Fruit fly (Drosophila melanogaster) whole organism, embryonic: ENCODE data around the gene VhaAC39-1.
A peak's percentile ranks its signal among the peaks of the same experiment; 100 is the strongest.

Experiments used
- Abd-B ChIP-seq: fragments of 200-800 bp; sonication (Bioruptor generic); optimal IDR thresholded peaks from 2 replicates; lab custom pipeline; 2018; ENCODE audit warnings: missing biosample characterization, mild to moderate bottlenecking, missing genetic modification characterization, moderate library complexity
- Adf1 ChIP-seq: fragments of 200-800 bp; sonication (Bioruptor generic); IDR thresholded peaks from 2 replicates; pipeline ENCODE4 v1.3.6; 2022; ENCODE audit warnings: missing biosample characterization, missing genetic modification characterization
- Bdp1 ChIP-seq: fragments of 200-800 bp; sonication (Bioruptor generic); optimal IDR thresholded peaks from 3 replicates; lab custom pipeline; 2016; ENCODE audit warnings: missing biosample characterization, missing genetic modification characterization
- CG12071 ChIP-seq: fragments of 200-800 bp; sonication (Bioruptor generic); optimal IDR thresholded peaks from 3 replicates; lab custom pipeline; 2018; ENCODE audit warnings: missing biosample characterization, mild to moderate bottlenecking, missing genetic modification characterization
- CG1233 ChIP-seq: fragments of 200-800 bp; sonication (Bioruptor generic); optimal IDR thresholded peaks from 4 replicates; lab custom pipeline; 2018; ENCODE audit warnings: missing biosample characterization, mild to moderate bottlenecking, missing genetic modification characterization
- CG12769 ChIP-seq: fragments of 200-800 bp; sonication (Bioruptor generic); optimal IDR thresholded peaks from 2 replicates; lab custom pipeline; 2019; ENCODE audit warnings: missing biosample characterization, mild to moderate bottlenecking, missing genetic modification characterization, moderate library complexity
- CG14667 ChIP-seq: fragments of 200-800 bp; sonication (Bioruptor generic); IDR thresholded peaks from 2 replicates; pipeline ENCODE4 v1.3.6; 2022; ENCODE audit warnings: missing biosample characterization, missing genetic modification characterization
- CG15479 ChIP-seq: fragments of 200-800 bp; sonication (Bioruptor generic); optimal IDR thresholded peaks from 3 replicates; lab custom pipeline; 2019; ENCODE audit warnings: missing biosample characterization, mild to moderate bottlenecking, missing genetic modification characterization, moderate library complexity
- CG15696 ChIP-seq: fragments of 200-800 bp; sonication (Bioruptor generic); optimal IDR thresholded peaks from 2 replicates; lab custom pipeline; 2019; ENCODE audit warnings: missing biosample characterization, mild to moderate bottlenecking, missing genetic modification characterization, moderate library complexity
- CG16863 ChIP-seq: fragments of 200-800 bp; sonication (Bioruptor generic); optimal IDR thresholded peaks from 3 replicates; lab custom pipeline; 2016; ENCODE audit warnings: missing biosample characterization, missing genetic modification characterization
- CG18262 ChIP-seq: fragments of 200-800 bp; optimal IDR thresholded peaks from 3 replicates; lab custom pipeline; 2019; ENCODE audit warnings: missing biosample characterization, mild to moderate bottlenecking, missing genetic modification characterization, moderate library complexity
- CG2199 ChIP-seq: fragments of 200-800 bp; sonication (Bioruptor generic); IDR thresholded peaks from 3 replicates; pipeline ENCODE4 v1.3.6; 2022; ENCODE audit warnings: missing biosample characterization, missing genetic modification characterization
- CG2678 ChIP-seq: fragments of 200-800 bp; sonication (Bioruptor generic); optimal IDR thresholded peaks from 3 replicates; lab custom pipeline; 2019; ENCODE audit warnings: missing biosample characterization, mild to moderate bottlenecking, missing genetic modification characterization, moderate library complexity
- CG2889 ChIP-seq: fragments of 200-800 bp; sonication (Bioruptor generic); IDR thresholded peaks from 3 replicates; pipeline ENCODE4 v1.3.6; 2022; ENCODE audit warnings: missing biosample characterization, missing genetic modification characterization
- CG32767 ChIP-seq: fragments of 200-800 bp; sonication (Bioruptor generic); IDR thresholded peaks from 2 replicates; pipeline ENCODE4 v1.3.6; 2022; ENCODE audit warnings: missing biosample characterization, missing genetic modification characterization
- CG5953 ChIP-seq: fragments of 200-800 bp; sonication (Bioruptor generic); IDR thresholded peaks from 2 replicates; pipeline ENCODE4 v1.3.6; 2022; ENCODE audit warnings: missing biosample characterization, missing genetic modification characterization
- CG6854 ChIP-seq: fragments of 200-800 bp; sonication (Bioruptor generic); optimal IDR thresholded peaks from 3 replicates; lab custom pipeline; 2017; ENCODE audit warnings: missing biosample characterization, mild to moderate bottlenecking, missing genetic modification characterization
- CG8290 ChIP-seq, 3 experiments: fragments of 200-800 bp; sonication (Bioruptor generic); optimal IDR thresholded peaks; 2 replicates each; lab custom pipeline; 2016 to 2019; ENCODE audit warnings: missing biosample characterization in 3 of 3, missing genetic modification characterization in 3 of 3, mild to moderate bottlenecking in 2 of 3, moderate library complexity in 1 of 3
- CG9876 ChIP-seq: fragments of 200-800 bp; sonication (Bioruptor generic); optimal IDR thresholded peaks from 2 replicates; lab custom pipeline; 2016; ENCODE audit warnings: missing biosample characterization, missing genetic modification characterization
- Camta ChIP-seq: fragments of 200-800 bp; sonication (Bioruptor generic); optimal IDR thresholded peaks from 2 replicates; lab custom pipeline; 2016; ENCODE audit warnings: missing biosample characterization, missing genetic modification characterization
- Dll ChIP-seq: fragments of 200-800 bp; sonication (Bioruptor generic); IDR thresholded peaks from 4 replicates; pipeline ENCODE4 v1.3.6; 2022; ENCODE audit warnings: missing biosample characterization, missing genetic modification characterization; ENCODE audit not compliant: partially characterized antibody
- Eip74EF ChIP-seq, 2 experiments: fragments of 200-800 bp in 1 of 2; fragments of >200 bp in 1 of 2; sonication (Bioruptor generic) in 1 of 2; optimal IDR thresholded peaks; 2 replicates each; lab custom pipeline; 2017 to 2019; ENCODE audit warnings: missing biosample characterization in 2 of 2, missing genetic modification characterization in 2 of 2, mild to moderate bottlenecking in 1 of 2, moderate library complexity in 1 of 2
- H15 ChIP-seq: fragments of 200-800 bp; sonication (Bioruptor generic); IDR thresholded peaks from 3 replicates; pipeline ENCODE4 v1.3.6; 2022; ENCODE audit warnings: missing biosample characterization, missing genetic modification characterization
- HLHmδ ChIP-seq: fragments of 200-800 bp; sonication (Bioruptor generic); optimal IDR thresholded peaks from 2 replicates; lab custom pipeline; 2018; ENCODE audit warnings: missing biosample characterization, mild to moderate bottlenecking, missing genetic modification characterization, moderate library complexity
- HmgD ChIP-seq: fragments of 200-800 bp; sonication (Bioruptor generic); optimal IDR thresholded peaks from 3 replicates; lab custom pipeline; 2016; ENCODE audit warnings: missing biosample characterization, missing genetic modification characterization
- Hsf ChIP-seq: fragments of 200-800 bp; sonication (Bioruptor generic); optimal IDR thresholded peaks from 3 replicates; lab custom pipeline; 2016; ENCODE audit warnings: missing biosample characterization, missing genetic modification characterization
- MBD-R2 ChIP-seq: fragments of 200-800 bp; sonication (Bioruptor generic); IDR thresholded peaks from 2 replicates; pipeline ENCODE4 v1.3.6; 2022; ENCODE audit warnings: missing biosample characterization, missing genetic modification characterization
- Max ChIP-seq: fragments of 200-800 bp; sonication (Bioruptor generic); optimal IDR thresholded peaks from 2 replicates; lab custom pipeline; 2016; ENCODE audit warnings: missing biosample characterization, mild to moderate bottlenecking, missing genetic modification characterization
- Scr ChIP-seq: fragments of 200-800 bp; sonication (Bioruptor generic); IDR thresholded peaks from 2 replicates; pipeline ENCODE4 v1.3.6; 2022; ENCODE audit warnings: missing biosample characterization, missing genetic modification characterization; ENCODE audit not compliant: partially characterized antibody
- chif ChIP-seq, 2 experiments: fragments of 200-800 bp; sonication (Bioruptor generic); optimal IDR thresholded peaks; 3 replicates each; lab custom pipeline; 2016; ENCODE audit warnings: missing biosample characterization in 2 of 2, missing genetic modification characterization in 2 of 2
- crol ChIP-seq: fragments of 200-800 bp; sonication (Bioruptor generic); IDR thresholded peaks from 2 replicates; pipeline ENCODE4 v1.3.6; 2022; ENCODE audit warnings: missing biosample characterization, missing genetic modification characterization
- emc ChIP-seq: fragments of 200-800 bp; sonication (Bioruptor generic); optimal IDR thresholded peaks from 2 replicates; lab custom pipeline; 2016; ENCODE audit warnings: missing biosample characterization, missing genetic modification characterization
- fd96Cb ChIP-seq: fragments of 200-800 bp; sonication (Bioruptor generic); optimal IDR thresholded peaks from 2 replicates; lab custom pipeline; 2018; ENCODE audit warnings: missing biosample characterization, mild to moderate bottlenecking, missing genetic modification characterization, moderate library complexity
- her ChIP-seq: fragments of 200-800 bp; sonication (Bioruptor generic); optimal IDR thresholded peaks from 2 replicates; lab custom pipeline; 2016; ENCODE audit warnings: missing biosample characterization, missing genetic modification characterization
- hkb ChIP-seq, 2 experiments: fragments of 200-800 bp in 1 of 2; fragments of >200 bp in 1 of 2; sonication (Bioruptor generic) in 1 of 2; IDR thresholded peaks in 1 of 2; optimal IDR thresholded peaks in 1 of 2; 2 replicates each; pipeline versions ENCODE4 v1.3.6 to Lab custom; 2017 to 2022; ENCODE audit warnings: missing biosample characterization in 1 of 2, missing genetic modification characterization in 1 of 2
- lbe ChIP-seq: fragments of 200-800 bp; sonication (Bioruptor generic); optimal IDR thresholded peaks from 2 replicates; lab custom pipeline; 2016; ENCODE audit warnings: missing biosample characterization, mild to moderate bottlenecking, missing genetic modification characterization
- lmd ChIP-seq: fragments of 200-800 bp; sonication (Bioruptor generic); IDR thresholded peaks from 2 replicates; pipeline ENCODE4 v1.3.6; 2022; ENCODE audit warnings: missing biosample characterization, missing genetic modification characterization
- onecut ChIP-seq: fragments of 200-800 bp; sonication (Bioruptor generic); IDR thresholded peaks from 2 replicates; pipeline ENCODE4 v1.3.6; 2022; ENCODE audit warnings: missing biosample characterization, missing genetic modification characterization
- p53 ChIP-seq: fragments of 200-800 bp; sonication (Bioruptor generic); optimal IDR thresholded peaks from 2 replicates; lab custom pipeline; 2016; ENCODE audit warnings: missing biosample characterization, missing genetic modification characterization
- peb ChIP-seq: fragments of 200-800 bp; sonication (Bioruptor generic); IDR thresholded peaks from 2 replicates; pipeline ENCODE4 v1.3.6; 2022; ENCODE audit warnings: missing biosample characterization, missing genetic modification characterization
- pho ChIP-seq: fragments of 200-800 bp; sonication (Bioruptor generic); optimal IDR thresholded peaks from 2 replicates; lab custom pipeline; 2016; ENCODE audit warnings: missing biosample characterization, missing genetic modification characterization
- sens ChIP-seq: fragments of 200-800 bp; sonication (Bioruptor generic); peaks from one replicate; lab custom pipeline; 2016; ENCODE audit warnings: missing biosample characterization, missing genetic modification characterization
- slou ChIP-seq: fragments of 200-800 bp; sonication (Bioruptor generic); optimal IDR thresholded peaks from 3 replicates; lab custom pipeline; 2016; ENCODE audit warnings: missing biosample characterization, missing genetic modification characterization
- so ChIP-seq: fragments of 200-800 bp; sonication (Bioruptor generic); IDR thresholded peaks from 3 replicates; pipeline ENCODE4 v1.3.6; 2022; ENCODE audit warnings: missing biosample characterization, missing genetic modification characterization
- sr ChIP-seq: fragments of 200-800 bp; sonication (Bioruptor generic); IDR thresholded peaks from 3 replicates; pipeline ENCODE4 v1.3.6; 2022; ENCODE audit warnings: missing biosample characterization, missing genetic modification characterization
- stc ChIP-seq: fragments of 200-800 bp; sonication (Bioruptor generic); IDR thresholded peaks from 2 replicates; pipeline ENCODE4 v1.3.6; 2022; ENCODE audit warnings: missing biosample characterization, missing genetic modification characterization
- tin ChIP-seq: fragments of 200-800 bp; sonication (Bioruptor generic); optimal IDR thresholded peaks from 3 replicates; lab custom pipeline; 2016; ENCODE audit warnings: missing biosample characterization, missing genetic modification characterization
- tx ChIP-seq: fragments of 200-800 bp; sonication (Bioruptor generic); optimal IDR thresholded peaks from 2 replicates; lab custom pipeline; 2016; ENCODE audit warnings: missing biosample characterization, missing genetic modification characterization
- unc-4 ChIP-seq: fragments of 200-800 bp; sonication (Bioruptor generic); IDR thresholded peaks from 2 replicates; pipeline ENCODE4 v1.3.6; 2022; ENCODE audit warnings: missing biosample characterization, missing genetic modification characterization; ENCODE audit not compliant: partially characterized antibody
- zfh1 ChIP-seq: fragments of 200-800 bp; sonication (Bioruptor generic); IDR thresholded peaks from 3 replicates; pipeline ENCODE4 v1.3.6; 2022; ENCODE audit warnings: missing biosample characterization, missing genetic modification characterization

The VhaAC39-1 gene

DNA sequence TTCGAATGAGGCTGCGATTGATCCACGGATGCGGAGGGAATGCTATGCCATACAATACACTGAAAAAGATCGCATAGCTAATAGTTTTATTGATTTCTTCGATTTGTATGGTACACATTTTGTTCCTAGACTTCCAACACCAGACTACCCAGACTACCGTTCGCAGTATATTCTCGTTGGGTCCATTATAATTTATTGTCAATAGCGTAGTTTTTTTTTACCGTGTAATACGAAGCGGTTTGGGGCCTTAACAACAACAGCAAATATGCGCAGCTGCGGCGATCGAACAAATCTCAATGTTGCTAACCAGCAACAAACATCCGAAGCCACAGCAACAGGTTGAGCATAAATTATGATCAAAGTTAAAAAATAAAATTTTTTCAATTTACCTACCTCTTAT, 41.9 kb upstream of the VhaAC39-1 start (continued):
- TF ChIP-seq Scr (GFP tag; lab: Robert Waterston, UW) = no peak
- TF ChIP-seq CG2889 (GFP tag; lab: Robert Waterston, UW) = 0 out of 3 replicates have a peak, but pooled peaks have one; percentile 19
- TF ChIP-seq so = peak; percentile 75
- peak; percentile 66 for TF ChIP-seq Max (GFP tag; lab: Kevin White, UChicago)
- TF ChIP-seq zfh1 (GFP tag; lab: Robert Waterston, UW) = peak; percentile 79
- peak; percentile 64 for TF ChIP-seq CG14667
- TF ChIP-seq emc (GFP tag; lab: Kevin White, UChicago) = peak; percentile 45
- peak; percentile 40 for TF ChIP-seq MBD-R2 (GFP tag; lab: Robert Waterston, UW)
- no peak for TF ChIP-seq Dll (GFP tag; lab: Robert Waterston, UW)
- TF ChIP-seq HmgD (GFP tag; lab: Kevin White, UChicago) = peak; percentile 14
- peak; percentile 74 for TF ChIP-seq CG15696 (tag; lab: Kevin White, UChicago)
- TF ChIP-seq Abd-B = peak; percentile 67
- TF ChIP-seq CG12769 = peak; percentile 89
- TF ChIP-seq CG15479 (GFP tag; lab: Kevin White, UChicago) = no peak
- peak; percentile 78 for TF ChIP-seq CG18262 (tag; lab: Kevin White, UChicago)
- no peak for TF ChIP-seq lbe (GFP tag; lab: Kevin White, UChicago)
- TF ChIP-seq slou = peak; percentile 36
- no peak for TF ChIP-seq HLHmδ (GFP tag; lab: Kevin White, UChicago)
- TF ChIP-seq Camta (GFP tag; lab: Kevin White, UChicago) = peak; percentile 58
- peak; percentile 10 for TF ChIP-seq CG8290 (GFP tag; optimal IDR thresholded peaks at IDR 0.05; lab: Kevin White, UChicago)
- peak; percentile 26 to 85 for TF ChIP-seq CG8290 (tag; optimal IDR thresholded peaks at IDR 0.05; lab: Kevin White, UChicago)
- TF ChIP-seq CG9876 = peak; percentile 61
- peak; percentile 68 for TF ChIP-seq CG5953 (GFP tag; lab: Robert Waterston, UW)
- TF ChIP-seq tin (GFP tag; lab: Kevin White, UChicago) = peak; percentile 82
- peak; percentile 81 for TF ChIP-seq CG16863 (GFP tag; lab: Kevin White, UChicago)
- TF ChIP-seq Hsf = peak; percentile 81
- peak; percentile 40; the same call in 1 of the 2 replicates for TF ChIP-seq peb (GFP tag; lab: Robert Waterston, UW)
- peak; percentile 88 for TF ChIP-seq CG2678 (tag; lab: Kevin White, UChicago)
- TF ChIP-seq chif (GFP tag; optimal IDR thresholded peaks at IDR 0.05; lab: Kevin White, UChicago) = peak; percentile 69 to 78
- peak; percentile 78 for TF ChIP-seq CG1233 (GFP tag; lab: Kevin White, UChicago)
- no peak for TF ChIP-seq unc-4 (GFP tag; lab: Robert Waterston, UW)
- peak; percentile 76 for TF ChIP-seq fd96Cb (tag; lab: Kevin White, UChicago)
- no peak; the same call in 2 of the 3 replicates for TF ChIP-seq CG2199 (GFP tag; lab: Robert Waterston, UW)
- peak; percentile 67 for TF ChIP-seq pho (GFP tag; lab: Kevin White, UChicago)
- peak; percentile 85 for TF ChIP-seq CG12071 (GFP tag; lab: Kevin White, UChicago)
- no peak for TF ChIP-seq crol (GFP tag; lab: Robert Waterston, UW)
- peak; percentile 96 for TF ChIP-seq sens (GFP tag; lab: Kevin White, UChicago)
- TF ChIP-seq hkb (optimal IDR thresholded peaks at IDR 0.05; lab: Kevin White, UChicago) = no peak
- peak; percentile 85 for TF ChIP-seq hkb (GFP tag; IDR thresholded peaks at IDR 0.05; lab: Robert Waterston, UW)
- TF ChIP-seq stc = peak; percentile 79
- TF ChIP-seq her (GFP tag; lab: Kevin White, UChicago) = peak; percentile 80
- peak; percentile 65 for TF ChIP-seq CG32767 (GFP tag; lab: Robert Waterston, UW)
- TF ChIP-seq Bdp1 = peak; percentile 46
- peak; percentile 57 for TF ChIP-seq CG6854 (GFP tag; lab: Kevin White, UChicago)
- TF ChIP-seq Adf1 (GFP tag; lab: Robert Waterston, UW) = peak; percentile 17
- TF ChIP-seq onecut (GFP tag; lab: Robert Waterston, UW) = peak; percentile 78
- peak; percentile 81 for TF ChIP-seq lmd (GFP tag; lab: Robert Waterston, UW)
- TF ChIP-seq H15 (GFP tag; lab: Robert Waterston, UW) = peak; percentile 63; the same call in 2 of the 3 replicates
- peak in 1 of 2 experiments; percentile 72 for TF ChIP-seq Eip74EF (GFP tag; optimal IDR thresholded peaks at IDR 0.05; lab: Kevin White, UChicago)
- TF ChIP-seq p53 = no peak
- peak; percentile 73 for TF ChIP-seq tx
- TF ChIP-seq sr (GFP tag; lab: Robert Waterston, UW) = peak; percentile 30; the same call in 1 of the 3 replicates
